Fruit fly (Drosophila melanogaster) whole organism, wandering third instar larva: ENCODE results near the gene mtDNA-helicase.

Source experiments
- Hnf4 ChIP-seq: fragments of 200-800 bp; sonication (Bioruptor generic); optimal IDR thresholded peaks from 2 replicates; lab custom pipeline; 2016; ENCODE audit warnings: missing biosample characterization, mild to moderate bottlenecking, missing genetic modification characterization
- br ChIP-seq: fragments of 200-800 bp; sonication (Bioruptor generic); optimal IDR thresholded peaks from 2 replicates; lab custom pipeline; 2016; ENCODE audit warnings: missing biosample characterization, missing genetic modification characterization
- psq ChIP-seq: fragments of 200-800 bp; sonication (Bioruptor generic); optimal IDR thresholded peaks from 3 replicates; lab custom pipeline; 2017; ENCODE audit warnings: missing biosample characterization, mild to moderate bottlenecking, missing genetic modification characterization, moderate library complexity
- tai ChIP-seq: sonication (Bioruptor generic); optimal IDR thresholded peaks from 2 replicates; lab custom pipeline; 2016; ENCODE audit warnings: missing biosample characterization, missing genetic modification characterization

- TF ChIP-seq psq, result no peak
- TF ChIP-seq br (GFP tag; lab: Kevin White, UChicago), result no peak
- no peak for TF ChIP-seq Hnf4 (GFP tag; lab: Kevin White, UChicago)
- no peak for TF ChIP-seq tai (GFP tag; lab: Kevin White, UChicago)
Measured at dm6 chr2L:9919949-9920348, 26.7 kb upstream of the mtDNA-helicase start, which contains the start of gene CG4594.
